Fruit fly (Drosophila melanogaster) whole organism, pupa: ENCODE data around the gene CG2975.

ENCODE experiments used
- CG10348 ChIP-seq: fragments of 200-800 bp; sonication (Bioruptor generic); IDR thresholded peaks from 2 replicates; pipeline ENCODE4 v1.3.6; 2022; ENCODE audit warnings: missing biosample characterization, missing genetic modification characterization
- CG12605 ChIP-seq: fragments of 200-800 bp; sonication (Bioruptor generic); IDR thresholded peaks from 2 replicates; pipeline ENCODE4 v1.3.6; 2022; ENCODE audit warnings: missing biosample characterization, missing genetic modification characterization
- CG13204 ChIP-seq: fragments of 200-800 bp; sonication (Bioruptor generic); optimal IDR thresholded peaks from 2 replicates; lab custom pipeline; 2018; ENCODE audit warnings: missing biosample characterization, mild to moderate bottlenecking, missing genetic modification characterization, moderate library complexity
- CG14655 ChIP-seq: fragments of 200-800 bp; sonication (Bioruptor generic); optimal IDR thresholded peaks from 3 replicates; lab custom pipeline; 2017; ENCODE audit warnings: mild to moderate bottlenecking, missing biosample characterization, missing genetic modification reagents, missing genetic modification characterization
- CG15710 ChIP-seq: fragments of 200-800 bp; sonication (Bioruptor generic); optimal IDR thresholded peaks from 2 replicates; lab custom pipeline; 2018; ENCODE audit warnings: missing biosample characterization, mild to moderate bottlenecking, missing genetic modification characterization, moderate library complexity
- CG17806 ChIP-seq: fragments of 200-800 bp; sonication (Bioruptor generic); optimal IDR thresholded peaks from 2 replicates; lab custom pipeline; 2018; ENCODE audit warnings: missing biosample characterization, mild to moderate bottlenecking, missing genetic modification characterization, moderate library complexity
- CG32121 ChIP-seq: fragments of 200-800 bp; sonication (Bioruptor generic); IDR thresholded peaks from 2 replicates; pipeline ENCODE4 v1.3.6; 2022; ENCODE audit warnings: missing biosample characterization, missing genetic modification characterization
- CG34367 ChIP-seq: fragments of 200-800 bp; sonication (Bioruptor generic); optimal IDR thresholded peaks from 2 replicates; lab custom pipeline; 2018; ENCODE audit warnings: missing biosample characterization, mild to moderate bottlenecking, missing genetic modification characterization
- CG4496 ChIP-seq: fragments of 200-800 bp; sonication (Bioruptor generic); IDR thresholded peaks from 3 replicates; pipeline ENCODE4 v1.3.6; 2022; ENCODE audit warnings: missing biosample characterization, missing genetic modification characterization
- CG8159 ChIP-seq: fragments of 200-800 bp; sonication (Bioruptor generic); optimal IDR thresholded peaks from 3 replicates; lab custom pipeline; 2018; ENCODE audit warnings: missing biosample characterization, mild to moderate bottlenecking, missing genetic modification characterization, moderate library complexity
- CG8301 ChIP-seq: fragments of 200-800 bp; sonication (Bioruptor generic); optimal IDR thresholded peaks from 2 replicates; lab custom pipeline; 2018; ENCODE audit warnings: missing biosample characterization, mild to moderate bottlenecking, missing genetic modification characterization
- CG9948 ChIP-seq: fragments of 200-800 bp; sonication (Bioruptor generic); optimal IDR thresholded peaks from 2 replicates; lab custom pipeline; 2018; ENCODE audit warnings: missing biosample characterization, mild to moderate bottlenecking, missing genetic modification characterization, moderate library complexity
- D1 ChIP-seq: fragments of 200-800 bp; sonication (Bioruptor generic); optimal IDR thresholded peaks from 2 replicates; lab custom pipeline; 2018; ENCODE audit warnings: missing biosample characterization, mild to moderate bottlenecking, missing genetic modification characterization, moderate library complexity
- EcR ChIP-seq: fragments of 200-800 bp; sonication (Bioruptor generic); optimal IDR thresholded peaks from 3 replicates; lab custom pipeline; 2019; ENCODE audit warnings: missing biosample characterization, missing genetic modification characterization, mild to moderate bottlenecking, moderate library complexity, missing genetic modification reagents
- Ets98B ChIP-seq: fragments of 200-800 bp; sonication (Bioruptor generic); IDR thresholded peaks from 2 replicates; pipeline ENCODE4 v1.3.6; 2022; ENCODE audit warnings: missing biosample characterization, missing genetic modification characterization
- Pif1A ChIP-seq: fragments of 200-800 bp; sonication (Bioruptor generic); optimal IDR thresholded peaks from 3 replicates; lab custom pipeline; 2016; ENCODE audit warnings: missing biosample characterization, missing genetic modification characterization
- Pif1B ChIP-seq: fragments of 200-800 bp; sonication (Bioruptor generic); optimal IDR thresholded peaks from 3 replicates; lab custom pipeline; 2016; ENCODE audit warnings: missing biosample characterization, missing genetic modification characterization
- Snoo ChIP-seq: fragments of 200-800 bp; sonication (Bioruptor generic); optimal IDR thresholded peaks from 3 replicates; lab custom pipeline; 2017; ENCODE audit warnings: missing biosample characterization, mild to moderate bottlenecking, missing genetic modification characterization, inconsistent platforms
- fd96Ca ChIP-seq: fragments of 200-800 bp; sonication (Bioruptor generic); IDR thresholded peaks from 3 replicates; pipeline ENCODE4 v1.3.6; 2022; ENCODE audit warnings: missing biosample characterization, missing genetic modification characterization
- gl ChIP-seq: fragments of 200-800 bp; sonication (Bioruptor generic); optimal IDR thresholded peaks from 2 replicates; lab custom pipeline; 2018; ENCODE audit warnings: missing biosample characterization, mild to moderate bottlenecking, missing genetic modification characterization
- rn ChIP-seq: fragments of 200-800 bp; sonication (Bioruptor generic); IDR thresholded peaks from 2 replicates; pipeline ENCODE4 v1.3.6; 2022; ENCODE audit warnings: missing biosample characterization, missing genetic modification characterization

Gene CG2975

dm6 chr2L:2825406-2825805, 14.5 kb upstream of the CG2975 start, which contains the start of gene CG3123:
TSS of gene CG3123 (minus strand) at chr2L:2825506.
- no peak for TF ChIP-seq fd96Ca (GFP tag; lab: Robert Waterston, UW)
- TF ChIP-seq CG32121 (GFP tag; lab: Robert Waterston, UW) = no peak
- TF ChIP-seq Pif1A = no peak
- TF ChIP-seq CG8159 (tag; lab: Kevin White, UChicago) = no peak
- no peak for TF ChIP-seq CG17806
- TF ChIP-seq CG34367 (tag; lab: Kevin White, UChicago) = no peak
- TF ChIP-seq CG10348 (GFP tag; lab: Robert Waterston, UW) = no peak
- no peak for TF ChIP-seq CG14655 (GFP tag; lab: Kevin White, UChicago)
- TF ChIP-seq EcR (GFP tag; lab: Kevin White, UChicago) = no peak
- no peak for TF ChIP-seq D1 (tag; lab: Kevin White, UChicago)
- no peak for TF ChIP-seq CG15710 (tag; lab: Kevin White, UChicago)
- no peak for TF ChIP-seq CG4496 (GFP tag; lab: Robert Waterston, UW)
- no peak for TF ChIP-seq Snoo
- TF ChIP-seq Ets98B (GFP tag; lab: Robert Waterston, UW) = no peak
- no peak for TF ChIP-seq CG9948

DNA sequence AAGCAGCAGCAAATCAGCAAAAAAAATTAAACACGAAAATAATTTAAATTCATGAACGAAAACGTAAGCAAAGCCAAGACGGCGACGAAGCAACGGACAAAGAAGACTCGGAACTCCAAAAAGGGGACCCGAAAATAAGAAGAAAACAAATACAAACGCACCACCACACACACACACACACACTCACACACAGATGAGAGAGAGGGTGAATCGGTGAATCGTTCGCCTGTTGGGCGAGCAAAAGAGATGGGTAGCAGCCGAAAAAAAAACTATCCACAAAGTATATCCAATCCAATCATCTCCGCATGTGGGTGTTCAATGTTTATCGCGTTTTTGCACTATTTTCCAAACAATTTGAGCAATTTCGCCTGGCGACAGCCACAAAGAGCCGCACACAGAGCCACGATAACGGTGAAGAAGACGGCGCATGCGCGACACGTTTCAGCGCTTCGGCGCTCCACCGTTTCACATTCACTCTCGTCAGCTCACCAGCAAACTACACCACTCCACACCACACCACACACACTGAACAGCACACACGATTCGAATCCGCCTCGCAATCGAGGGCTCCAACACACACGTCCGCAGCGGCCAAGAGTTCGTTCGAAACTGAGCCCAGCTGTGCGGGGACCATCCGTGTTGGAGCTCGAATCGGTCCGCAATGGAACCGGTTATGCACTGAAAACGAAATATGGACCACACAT, 10.1 kb upstream of the CG2975 start, which contains the start of gene Duox:
Gene Duox, minus strand, starts transcription at position 612 of the 704 bp plus-strand sequence.
- TF ChIP-seq CG4496 (GFP tag; lab: Robert Waterston, UW) (0 out of 3 replicates have a peak, but pooled peaks have one; percentile 73), CG15710 (tag; lab: Kevin White, UChicago) (no peak)

- peak; percentile 98 for TF ChIP-seq CG14655 (GFP tag; lab: Kevin White, UChicago)
- TF ChIP-seq CG17806 = peak; percentile 90
- TF ChIP-seq CG34367 (tag; lab: Kevin White, UChicago) = peak; percentile 87
- peak; percentile 58 for TF ChIP-seq CG13204 (GFP tag; lab: Kevin White, UChicago)
- peak; percentile 96 for TF ChIP-seq CG8159 (tag; lab: Kevin White, UChicago)
- TF ChIP-seq EcR (GFP tag; lab: Kevin White, UChicago) = no peak
- 0 out of 2 replicates have a peak, but pooled peaks have one; percentile 22 for TF ChIP-seq CG12605 (GFP tag; lab: Robert Waterston, UW)
- TF ChIP-seq Ets98B (GFP tag; lab: Robert Waterston, UW) = peak; percentile 59; the same call in 1 of the 2 replicates
- peak; percentile 93 for TF ChIP-seq Snoo
- peak; percentile 95 for TF ChIP-seq CG8301 (tag; lab: Kevin White, UChicago)
- TF ChIP-seq rn (GFP tag; lab: Robert Waterston, UW) = peak; percentile 67
- TF ChIP-seq Pif1B (GFP tag; lab: Kevin White, UChicago) = peak; percentile 90
- peak; percentile 95 for TF ChIP-seq CG15710 (tag; lab: Kevin White, UChicago)
- peak; percentile 67 for TF ChIP-seq gl (tag; lab: Kevin White, UChicago)
- TF ChIP-seq CG4496 (GFP tag; lab: Robert Waterston, UW) = no peak; the same call in 1 of the 3 replicates
- peak; percentile 88 for TF ChIP-seq Pif1A
- peak; percentile 54 for TF ChIP-seq CG10348 (GFP tag; lab: Robert Waterston, UW)
- peak; percentile 88 for TF ChIP-seq fd96Ca (GFP tag; lab: Robert Waterston, UW)
- peak; percentile 96 for TF ChIP-seq D1 (tag; lab: Kevin White, UChicago)
- peak; percentile 84 for TF ChIP-seq CG32121 (GFP tag; lab: Robert Waterston, UW)
- peak; percentile 95 for TF ChIP-seq CG9948
These were observed 9.6 kb upstream of the CG2975 start for dm6 chr2L:2830341-2830800.

- no peak for TF ChIP-seq CG9948
- TF ChIP-seq, all 21 proteins: peak for 0
These were observed 2.0 kb upstream of the CG2975 start, which contains the start of the genes CG3119 and Cpr23B for dm6 chr2L:2837742-2838461. TSS of gene CG3119 (minus strand) at chr2L:2837833. TSS of gene Cpr23B (plus strand) at chr2L:2838411.

- TF ChIP-seq CG13204 (GFP tag; lab: Kevin White, UChicago) (no peak), EcR (GFP tag; lab: Kevin White, UChicago) (peak; percentile 19)
These were observed 387 bp downstream of the CG2975 start for dm6 chr2L:2840311-2840710.

- TF ChIP-seq CG32121 (GFP tag; lab: Robert Waterston, UW) (no peak), CG9948 (no peak), CG13204 (GFP tag; lab: Kevin White, UChicago) (no peak), CG10348 (GFP tag; lab: Robert Waterston, UW) (no peak), CG15710 (tag; lab: Kevin White, UChicago) (no peak), Pif1A (no peak), CG34367 (tag; lab: Kevin White, UChicago) (no peak), Pif1B (GFP tag; lab: Kevin White, UChicago) (no peak), gl (tag; lab: Kevin White, UChicago) (no peak), CG4496 (GFP tag; lab: Robert Waterston, UW) (no peak), CG12605 (GFP tag; lab: Robert Waterston, UW) (no peak), CG14655 (GFP tag; lab: Kevin White, UChicago) (no peak), CG17806 (no peak), Snoo (no peak), D1 (tag; lab: Kevin White, UChicago) (no peak), fd96Ca (GFP tag; lab: Robert Waterston, UW) (no peak), CG8301 (tag; lab: Kevin White, UChicago) (no peak), Ets98B (GFP tag; lab: Robert Waterston, UW) (no peak), CG8159 (tag; lab: Kevin White, UChicago) (no peak), EcR (GFP tag; lab: Kevin White, UChicago) (no peak)
These were observed 4.5 kb downstream of the CG2975 start, which contains the start of gene CG18558 for dm6 chr2L:2844413-2844812. TSS of gene CG18558 (minus strand) at chr2L:2844513.
